Worm (Caenorhabditis elegans): ENCODE measurements around the gene C33F10.12.

ce11 chrII:4849885-4850284 is 12.3 kb upstream of the C33F10.12 start, which contains the start of gene T23B7.3:
- TF ChIP-seq nhr-237 (tag; optimal IDR thresholded peaks at IDR 0.05) (no peak), nhr-11 (tag; optimal IDR thresholded peaks at IDR 0.05) (no peak), dmd-8 (GFP tag; IDR thresholded peaks at IDR 0.05) (no peak), ztf-11 (tag; optimal IDR thresholded peaks at IDR 0.05) (no peak), dmd-6 (GFP tag; IDR thresholded peaks at IDR 0.05) (no peak)
